Fruit fly (Drosophila melanogaster): Measurements from ENCODE around the gene CG33795.

DNA sequence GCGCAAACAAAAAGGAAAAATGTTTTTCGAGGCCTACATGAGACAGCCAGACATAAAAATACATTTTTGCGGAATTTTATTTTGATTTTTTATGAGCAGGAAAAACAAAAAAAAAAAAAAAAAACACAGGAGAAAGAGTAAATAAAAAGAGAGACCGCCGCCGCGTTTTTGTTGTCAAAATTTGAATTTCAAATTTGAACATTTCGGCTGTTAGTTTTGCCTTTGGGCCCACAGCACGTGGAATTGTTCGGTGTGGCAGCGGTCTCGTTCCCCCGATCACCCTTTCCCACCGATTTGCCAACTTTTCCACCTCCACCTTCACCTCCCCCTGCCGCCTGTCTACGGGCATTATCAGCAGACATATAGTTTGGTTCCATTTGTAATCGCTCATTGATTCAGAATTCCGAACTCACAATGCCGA, 14.4 kb downstream of the CG33795 start:
- TF ChIP-seq usp (GFP tag; optimal IDR thresholded peaks at IDR 0.05) = no peak
- TF ChIP-seq EcR (GFP tag; optimal IDR thresholded peaks at IDR 0.05) = no peak
- TF ChIP-seq psq (optimal IDR thresholded peaks at IDR 0.05) = no peak
- TF ChIP-seq CG8478 (optimal IDR thresholded peaks at IDR 0.05) = no peak
- TF ChIP-seq Dll (optimal IDR thresholded peaks at IDR 0.05) = no peak

Measured in whole organism.